Worm (Caenorhabditis elegans) whole organism, midembryonic: Measurements from ENCODE around the gene msp-10.

ENCODE experiments used
- T22C8.4 ChIP-seq: fragments of 200-800 bp; sonication (Bioruptor generic); IDR thresholded peaks from 2 replicates; pipeline ENCODE4 v1.3.6; 2022; ENCODE audit warnings: missing genetic modification characterization, missing compliant biosample characterization
- cog-1 ChIP-seq: sonication (generic microtip); optimal IDR thresholded peaks from 2 replicates; lab custom pipeline; 2016; ENCODE audit warnings: missing genetic modification characterization, missing compliant biosample characterization
- flt-1 ChIP-seq: fragments of 200-800 bp; sonication (Bioruptor generic); IDR thresholded peaks from 2 replicates; pipeline ENCODE4 v1.3.6; 2022; ENCODE audit warnings: missing genetic modification characterization, missing compliant biosample characterization
- klf-2 ChIP-seq: fragments of 200-800 bp; sonication (Bioruptor generic); conservative IDR thresholded peaks from 2 replicates; pipeline ENCODE4 v1.3.6; 2022; ENCODE audit warnings: missing genetic modification reagents, missing genetic modification characterization, missing compliant biosample characterization
- ztf-23 ChIP-seq: fragments of 200-800 bp; sonication (Bioruptor generic); IDR thresholded peaks from 2 replicates; pipeline ENCODE4 v1.3.6; 2022; ENCODE audit warnings: missing genetic modification reagents, missing genetic modification characterization, missing compliant biosample characterization

DNA sequence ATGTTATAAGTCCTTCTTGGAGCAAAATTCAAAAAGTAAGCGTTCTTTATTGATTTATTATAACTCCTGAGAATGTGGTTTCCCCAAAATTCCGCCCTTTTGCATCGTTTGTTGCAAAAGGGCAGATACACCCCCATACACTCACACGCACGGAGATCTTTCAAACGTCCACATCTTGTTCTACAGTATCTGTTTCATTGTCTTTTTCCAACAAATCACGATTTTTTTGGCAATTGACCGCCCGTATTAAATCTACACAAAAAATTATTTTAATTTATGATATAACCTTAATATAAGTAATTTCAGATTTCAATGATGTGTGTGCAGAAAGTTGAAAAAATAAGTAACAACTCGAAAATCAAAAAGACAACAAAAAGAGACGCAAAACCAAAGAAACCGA, 48.0 kb upstream of the msp-10 start, which contains the start of gene T13F2.4:
- TF ChIP-seq ztf-23 (GFP tag; lab: Robert Waterston, UW) (no peak), cog-1 (no peak), T22C8.4 (GFP tag; lab: Robert Waterston, UW) (no peak), flt-1 (GFP tag; lab: Robert Waterston, UW) (no peak), klf-2 (GFP tag; lab: Robert Waterston, UW) (no peak)
